Worm (Caenorhabditis elegans): ENCODE results near the gene C29E4.12.

C29E4.12 gene

DNA sequence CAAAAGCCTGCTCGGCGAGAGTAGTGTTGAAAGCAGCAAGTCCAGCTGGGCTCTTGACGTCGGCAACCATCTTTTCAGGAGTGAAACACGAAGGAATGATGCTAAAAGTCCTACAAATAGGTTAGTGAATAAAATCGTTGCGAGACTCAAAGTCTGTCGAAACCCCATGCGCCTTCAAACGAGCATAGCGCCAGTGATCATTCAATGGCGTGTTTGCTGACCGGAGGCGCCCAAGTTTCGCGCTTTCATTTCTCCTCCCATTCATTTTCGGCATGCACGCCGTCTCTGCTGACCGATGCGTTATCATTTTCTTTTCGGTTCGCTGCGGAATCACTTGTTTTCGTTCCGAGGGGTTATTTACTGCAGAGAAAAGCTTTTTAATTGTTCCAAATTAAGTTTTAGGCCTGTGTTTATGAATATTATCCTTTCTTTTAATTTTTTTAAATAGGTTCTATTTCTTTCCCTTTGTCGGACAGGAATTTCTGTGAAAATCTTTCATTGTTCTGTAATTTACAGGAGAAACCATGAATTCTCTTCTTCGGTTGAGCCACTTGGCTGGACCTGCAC, 32.3 kb downstream of the C29E4.12 start, which contains the start of the genes eef-1B.1 and aco-2 (continued):
- TF ChIP-seq egl-44 (GFP tag; IDR thresholded peaks at IDR 0.05) (peak; percentile 87), attf-3 (GFP tag; conservative IDR thresholded peaks at IDR 0.05) (peak; percentile 72), F10E7.11 (tag; optimal IDR thresholded peaks at IDR 0.05) (no peak), Y95B8A.8 (GFP tag; IDR thresholded peaks at IDR 0.05) (peak; percentile 64; the same call in 1 of the 2 replicates), F55B11.4 (tag; optimal IDR thresholded peaks at IDR 0.05; ENCODE audit: borderline replicate concordance, insufficient read depth) (no peak), ceh-27 (GFP tag; optimal IDR thresholded peaks at IDR 0.05) (peak; percentile 77), atf-7 (tag; optimal IDR thresholded peaks at IDR 0.05) (peak; percentile 36), T26A5.8 (tag; optimal IDR thresholded peaks at IDR 0.05) (no peak), Y56A3A.18 (GFP tag; IDR thresholded peaks at IDR 0.05) (no peak), Y79H2A.3 (GFP tag; conservative IDR thresholded peaks at IDR 0.05) (no peak), ztf-25 (GFP tag; IDR thresholded peaks at IDR 0.05) (no peak), lsl-1 (GFP tag; optimal IDR thresholded peaks at IDR 0.05) (peak; percentile 72), F57C9.4 (tag; optimal IDR thresholded peaks at IDR 0.05) (no peak), pbrm-1 (GFP tag; IDR thresholded peaks at IDR 0.05) (peak; percentile 81), K11D2.4 (GFP tag; IDR thresholded peaks at IDR 0.05) (peak; percentile 84), F33H1.4 (GFP tag; IDR thresholded peaks at IDR 0.05) (peak; percentile 89), sdz-38 (tag; optimal IDR thresholded peaks at IDR 0.05) (no peak), tlf-1 (GFP tag; optimal IDR thresholded peaks at IDR 0.05) (peak; percentile 78), dox-1 (GFP tag; IDR thresholded peaks at IDR 0.05) (peak; percentile 88), F52B5.7 (tag; optimal IDR thresholded peaks at IDR 0.05) (no peak), snpc-1.1 (tag; optimal IDR thresholded peaks at IDR 0.05; ENCODE audit: insufficient read depth) (no peak), madf-10 (tag; optimal IDR thresholded peaks at IDR 0.05) (peak; percentile 52), C17E4.6 (GFP tag; IDR thresholded peaks at IDR 0.05) (no peak), bed-1 (GFP tag; IDR thresholded peaks at IDR 0.05) (no peak), repo-1 (tag; optimal IDR thresholded peaks at IDR 0.05) (peak; percentile 41), F39B2.1 (GFP tag; IDR thresholded peaks at IDR 0.05) (no peak), bed-2 (GFP tag; IDR thresholded peaks at IDR 0.05) (no peak), K12H6.12 (tag; optimal IDR thresholded peaks at IDR 0.05) (peak; percentile 52), lin-54 (GFP tag; optimal IDR thresholded peaks at IDR 0.05) (peak; percentile 86), tbp1 (GFP tag; optimal IDR thresholded peaks at IDR 0.05) (peak; percentile 70), hsf-1 (GFP tag; IDR thresholded peaks at IDR 0.05) (no peak)

DNA sequence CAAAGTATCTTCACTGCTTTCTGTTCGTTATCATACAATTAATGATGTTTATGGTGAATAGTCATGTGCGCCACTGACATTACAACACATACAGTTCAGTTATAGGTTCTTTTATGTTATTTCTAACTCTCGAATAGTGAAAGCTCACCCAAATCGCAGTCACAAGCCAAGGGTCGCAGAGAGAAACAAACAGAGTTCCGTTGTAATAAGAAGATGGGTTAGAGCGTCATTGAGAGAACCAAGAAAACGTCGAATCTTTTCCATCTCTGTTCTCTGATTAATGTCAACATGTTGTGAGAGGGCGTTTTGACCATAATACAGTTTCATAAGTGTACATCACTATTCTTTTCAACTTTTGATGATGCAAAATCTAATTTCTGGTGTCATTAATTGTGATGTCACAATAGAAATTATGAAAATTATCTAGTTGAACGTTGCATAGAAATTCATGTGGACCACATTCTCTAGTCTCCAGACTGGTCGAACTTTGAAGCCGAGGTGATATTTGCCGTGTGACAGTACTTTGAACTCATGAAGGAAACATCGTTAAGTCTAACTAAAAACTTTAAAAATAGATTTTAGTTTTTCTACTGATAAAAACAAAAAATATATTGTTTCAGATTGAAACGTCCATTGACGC, 33.1 kb downstream of the C29E4.12 start:
- TF ChIP-seq K12H6.12 (tag; optimal IDR thresholded peaks at IDR 0.05) (no peak), pha-4 (tag; optimal IDR thresholded peaks at IDR 0.05) (peak; percentile 65), let-607 (tag; optimal IDR thresholded peaks at IDR 0.05) (no peak), F39B2.1 (GFP tag; IDR thresholded peaks at IDR 0.05) (no peak), repo-1 (tag; optimal IDR thresholded peaks at IDR 0.05) (no peak), F57C9.4 (tag; optimal IDR thresholded peaks at IDR 0.05) (no peak), ets-4 (GFP tag; optimal IDR thresholded peaks at IDR 0.05) (peak; percentile 61), sea-2 (GFP tag; IDR thresholded peaks at IDR 0.05) (no peak), fkh-3 (tag; optimal IDR thresholded peaks at IDR 0.05) (no peak), cebp-1 (GFP tag; IDR thresholded peaks at IDR 0.05) (no peak), cebp-1 (tag; optimal IDR thresholded peaks at IDR 0.05) (peak; percentile 44), B0035.1 (tag; optimal IDR thresholded peaks at IDR 0.05) (no peak), him-1 (tag; optimal IDR thresholded peaks at IDR 0.05) (no peak), mcd-1 (GFP tag; IDR thresholded peaks at IDR 0.05) (peak; percentile 15; the same call in 1 of the 2 replicates), ztf-22 (GFP tag; optimal IDR thresholded peaks at IDR 0.05) (no peak), attf-5 (GFP tag; optimal IDR thresholded peaks at IDR 0.05) (peak; percentile 26), C17E4.6 (GFP tag; IDR thresholded peaks at IDR 0.05) (no peak), B0336.3 (GFP tag; IDR thresholded peaks at IDR 0.05) (peak; percentile 24; the same call in 1 of the 2 replicates), tbx-9 (tag; optimal IDR thresholded peaks at IDR 0.05; ENCODE audit: borderline replicate concordance) (no peak), dpl-1 (GFP tag; optimal IDR thresholded peaks at IDR 0.05) (no peak), hmg-20 (GFP tag; IDR thresholded peaks at IDR 0.05) (no peak), bed-1 (GFP tag; IDR thresholded peaks at IDR 0.05) (no peak)

Measured in whole organism, young adult.